Worm (Caenorhabditis elegans) whole organism, late embryonic: Measurements from ENCODE around the gene exc-7.

Experiments
- K09A11.1 ChIP-seq: sonication (generic microtip); optimal IDR thresholded peaks from 2 replicates; lab custom pipeline; 2017; ENCODE audit warnings: antibody characterized with exemption, mild to moderate bottlenecking, missing genetic modification characterization, missing compliant biosample characterization; ENCODE audit not compliant: insufficient read depth
- Y22D7AL.16 ChIP-seq: sonication (generic microtip); optimal IDR thresholded peaks from 2 replicates; lab custom pipeline; 2016; ENCODE audit warnings: missing genetic modification characterization, missing compliant biosample characterization
- ahr-1 ChIP-seq: sonication (generic microtip); optimal IDR thresholded peaks from 2 replicates; lab custom pipeline; 2016; ENCODE audit warnings: missing genetic modification characterization, missing compliant biosample characterization
- ama-1 ChIP-seq: fragments of 150-350 bp; optimal IDR thresholded peaks from 2 replicates; lab custom pipeline; 2014
- ceh-2 ChIP-seq: sonication (generic microtip); optimal IDR thresholded peaks from 2 replicates; lab custom pipeline; 2016; ENCODE audit warnings: missing genotype, missing genetic modification characterization, missing compliant biosample characterization
- ceh-22 ChIP-seq: sonication (generic microtip); optimal IDR thresholded peaks from 2 replicates; lab custom pipeline; 2017; ENCODE audit warnings: missing biosample characterization, missing genetic modification characterization
- ceh-24 ChIP-seq: sonication (generic microtip); optimal IDR thresholded peaks from 2 replicates; lab custom pipeline; 2016; ENCODE audit warnings: mild to moderate bottlenecking, missing genetic modification characterization, missing compliant biosample characterization
- ceh-31 ChIP-seq: sonication (generic microtip); optimal IDR thresholded peaks from 2 replicates; lab custom pipeline; 2016; ENCODE audit warnings: missing genetic modification characterization, missing compliant biosample characterization
- ceh-34 ChIP-seq: sonication (generic microtip); optimal IDR thresholded peaks from 2 replicates; lab custom pipeline; 2016; ENCODE audit warnings: mild to moderate bottlenecking, missing genetic modification characterization, missing compliant biosample characterization
- ceh-6 ChIP-seq: fragments of 200-800 bp; sonication (Bioruptor generic); optimal IDR thresholded peaks from 2 replicates; lab custom pipeline; 2018; ENCODE audit warnings: mild to moderate bottlenecking, missing genetic modification characterization, missing compliant biosample characterization
- che-1 ChIP-seq: sonication (generic microtip); optimal IDR thresholded peaks from 2 replicates; lab custom pipeline; 2016; ENCODE audit warnings: mild to moderate bottlenecking, missing genetic modification characterization, missing compliant biosample characterization
- dmd-4 ChIP-seq: sonication (generic microtip); optimal IDR thresholded peaks from 2 replicates; lab custom pipeline; 2016; ENCODE audit warnings: borderline replicate concordance, missing genetic modification characterization, missing compliant biosample characterization
- dve-1 ChIP-seq: sonication (generic microtip); optimal IDR thresholded peaks from 2 replicates; lab custom pipeline; 2017; ENCODE audit warnings: antibody characterized with exemption, mild to moderate bottlenecking, missing genetic modification characterization, missing compliant biosample characterization
- elt-2 ChIP-seq: sonication (generic microtip); optimal IDR thresholded peaks from 2 replicates; lab custom pipeline; 2016; ENCODE audit warnings: missing genetic modification reagents, missing genetic modification characterization, missing compliant biosample characterization
- eyg-1 ChIP-seq: sonication (generic microtip); optimal IDR thresholded peaks from 2 replicates; lab custom pipeline; 2016; ENCODE audit warnings: missing genotype, missing genetic modification characterization, missing compliant biosample characterization
- fax-1 ChIP-seq: sonication (generic microtip); optimal IDR thresholded peaks from 2 replicates; lab custom pipeline; 2016; ENCODE audit warnings: missing genotype, missing genetic modification characterization, missing compliant biosample characterization
- fkh-6 ChIP-seq: sonication (generic microtip); optimal IDR thresholded peaks from 2 replicates; lab custom pipeline; 2016; ENCODE audit warnings: missing genetic modification characterization, missing compliant biosample characterization
- gmeb-2 ChIP-seq: sonication (generic microtip); optimal IDR thresholded peaks from 2 replicates; lab custom pipeline; 2016; ENCODE audit warnings: missing genetic modification characterization, inconsistent platforms, missing compliant biosample characterization
- hlh-13 ChIP-seq: fragments of 200-800 bp; sonication (Bioruptor generic); optimal IDR thresholded peaks from 2 replicates; lab custom pipeline; 2018; ENCODE audit warnings: mild to moderate bottlenecking, missing genetic modification characterization, missing compliant biosample characterization
- hlh-6 ChIP-seq: sonication (generic microtip); optimal IDR thresholded peaks from 2 replicates; lab custom pipeline; 2016; ENCODE audit warnings: missing genotype, missing genetic modification characterization, missing compliant biosample characterization
- hlh-8 ChIP-seq: sonication (generic microtip); optimal IDR thresholded peaks from 2 replicates; lab custom pipeline; 2016; ENCODE audit warnings: missing genotype, missing genetic modification characterization, missing compliant biosample characterization
- madf-2 ChIP-seq: sonication (generic microtip); optimal IDR thresholded peaks from 2 replicates; lab custom pipeline; 2017; ENCODE audit warnings: missing genetic modification characterization, missing compliant biosample characterization
- mec-3 ChIP-seq: sonication (generic microtip); optimal IDR thresholded peaks from 2 replicates; lab custom pipeline; 2016; ENCODE audit warnings: borderline replicate concordance, missing genetic modification characterization, missing compliant biosample characterization
- nhr-11 ChIP-seq: fragments of 150-350 bp; optimal IDR thresholded peaks from 2 replicates; lab custom pipeline; 2014; ENCODE audit warnings: missing biosample characterization, missing genetic modification characterization
- pag-3 ChIP-seq: sonication (generic microtip); optimal IDR thresholded peaks from 2 replicates; lab custom pipeline; 2016; ENCODE audit warnings: missing compliant biosample characterization, missing genetic modification characterization, borderline replicate concordance
- pax-1 ChIP-seq: fragments of 150-350 bp; optimal IDR thresholded peaks from 2 replicates; lab custom pipeline; 2014; ENCODE audit warnings: missing biosample characterization, missing genetic modification characterization
- pha-4 ChIP-seq: fragments of 150-350 bp; optimal IDR thresholded peaks from 2 replicates; lab custom pipeline; 2018; ENCODE audit warnings: missing biosample characterization, missing genetic modification reagents, missing genetic modification characterization
- pqm-1 ChIP-seq: sonication (generic microtip); optimal IDR thresholded peaks from 2 replicates; lab custom pipeline; 2016; ENCODE audit warnings: missing genetic modification characterization, missing compliant biosample characterization
- sdc-2 ChIP-seq: sonication (generic microtip); optimal IDR thresholded peaks from 2 replicates; lab custom pipeline; 2016; ENCODE audit warnings: missing genotype, missing genetic modification characterization, missing compliant biosample characterization
- sox-2 ChIP-seq: fragments of 200-800 bp; sonication (Bioruptor generic); IDR thresholded peaks from 2 replicates; pipeline ENCODE4 v1.3.6; 2022; ENCODE audit warnings: missing genetic modification reagents, missing genetic modification characterization, missing compliant biosample characterization
- tbx-2 ChIP-seq: sonication (generic microtip); optimal IDR thresholded peaks from 2 replicates; lab custom pipeline; 2016; ENCODE audit warnings: missing genetic modification characterization, missing compliant biosample characterization
- tbx-7 ChIP-seq: sonication (generic microtip); optimal IDR thresholded peaks from 2 replicates; lab custom pipeline; 2016; ENCODE audit warnings: missing genotype, missing genetic modification characterization, missing compliant biosample characterization
- unc-3 ChIP-seq, 2 experiments: fragments of 200-800 bp in 1 of 2; sonication (Bioruptor generic) in 1 of 2; sonication (generic microtip) in 1 of 2; conservative IDR thresholded peaks in 1 of 2; optimal IDR thresholded peaks in 1 of 2; 2 replicates each; pipeline versions ENCODE4 v1.3.6 to Lab custom; 2016 to 2022; ENCODE audit warnings: missing compliant biosample characterization in 2 of 2, missing genetic modification characterization in 2 of 2, missing genetic modification reagents in 1 of 2
- unc-42 ChIP-seq: sonication (generic microtip); optimal IDR thresholded peaks from 2 replicates; lab custom pipeline; 2016; ENCODE audit warnings: missing genotype, missing genetic modification characterization, missing compliant biosample characterization
- unc-55 ChIP-seq: sonication (generic microtip); optimal IDR thresholded peaks from 2 replicates; lab custom pipeline; 2017; ENCODE audit warnings: missing biosample characterization, missing genetic modification reagents, missing genetic modification characterization
- zip-5 ChIP-seq: sonication (generic microtip); optimal IDR thresholded peaks from 2 replicates; lab custom pipeline; 2016; ENCODE audit warnings: missing genetic modification characterization, missing compliant biosample characterization
- ztf-16 ChIP-seq: sonication (generic microtip); optimal IDR thresholded peaks from 2 replicates; lab custom pipeline; 2017; ENCODE audit warnings: missing genetic modification characterization, missing compliant biosample characterization

Gene exc-7

DNA sequence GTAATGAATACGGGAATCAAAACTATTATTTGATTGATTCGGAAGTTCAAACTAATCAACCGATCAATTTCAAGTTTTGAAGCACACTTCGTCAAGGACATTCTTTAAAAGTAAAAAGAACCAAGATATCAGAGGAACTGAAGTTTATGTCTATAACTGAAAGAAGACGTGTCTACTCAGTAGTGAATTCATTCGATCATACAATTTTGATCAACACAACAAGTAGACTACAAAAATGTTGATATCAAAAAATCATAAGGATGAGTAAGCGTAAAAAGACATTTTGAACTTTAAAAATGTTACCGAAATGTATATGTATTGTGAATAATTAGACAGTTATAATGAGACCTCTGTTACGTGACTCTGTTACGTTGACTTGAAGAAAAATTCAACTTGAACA is 33.0 kb upstream of the exc-7 start, which contains the start of gene sra-4:
sra-4 (minus strand) TSS at position 101 of the 400 bp plus-strand sequence.
- TF ChIP-seq hlh-13 (no peak), eyg-1 (tag; lab: Kevin White, UChicago) (no peak), dve-1 (tag; lab: Kevin White, UChicago) (no peak), pha-4 (no peak), ama-1 (lab: Kevin White, UChicago) (no peak)

DNA sequence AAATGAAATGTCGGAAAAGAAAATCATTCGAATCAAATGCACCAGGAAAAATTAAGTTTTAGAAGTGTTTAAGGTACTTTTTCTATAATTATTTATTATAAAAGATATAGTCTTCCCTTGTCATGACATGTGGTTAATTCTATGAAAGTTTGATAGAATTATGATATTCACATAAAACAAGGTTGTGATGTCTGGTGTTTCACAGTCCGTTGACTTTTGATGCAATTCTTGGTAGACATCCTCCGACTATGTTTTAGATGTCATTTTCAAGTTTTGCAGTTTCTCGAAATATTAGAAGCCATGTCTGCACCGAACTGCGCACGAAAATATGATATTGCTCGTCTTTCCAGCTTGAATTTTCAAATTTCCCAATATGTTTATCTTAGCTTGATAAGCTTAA is 31.4 kb upstream of the exc-7 start, which contains the start of gene sra-7:
sra-7 (plus strand) TSS at position 301 of the 400 bp plus-strand sequence.
- TF ChIP-seq dve-1 (tag; lab: Kevin White, UChicago) (no peak), fkh-6 (tag; lab: Kevin White, UChicago) (no peak), elt-2 (tag; lab: Kevin White, UChicago) (no peak), mec-3 (tag; lab: Kevin White, UChicago) (no peak), dmd-4 (no peak), fax-1 (no peak), Y22D7AL.16 (tag; lab: Kevin White, UChicago) (no peak), ceh-6 (GFP tag; lab: Kevin White, UChicago) (no peak), unc-3 (GFP tag; conservative IDR thresholded peaks at IDR 0.05; lab: Robert Waterston, UW) (no peak), unc-3 (tag; optimal IDR thresholded peaks at IDR 0.05; lab: Kevin White, UChicago) (no peak), ceh-31 (no peak), ahr-1 (tag; lab: Kevin White, UChicago) (no peak), sox-2 (GFP tag; lab: Robert Waterston, UW) (no peak), ceh-34 (tag; lab: Kevin White, UChicago) (no peak), ceh-2 (tag; lab: Kevin White, UChicago) (no peak), gmeb-2 (tag; lab: Kevin White, UChicago) (no peak), ceh-22 (tag; lab: Kevin White, UChicago) (no peak), ceh-24 (tag; lab: Kevin White, UChicago) (no peak), K09A11.1 (tag; lab: Kevin White, UChicago) (no peak)

- no peak for TF ChIP-seq pqm-1 (tag; lab: Kevin White, UChicago)
- TF ChIP-seq tbx-7 = no peak
- no peak for TF ChIP-seq zip-5 (tag; lab: Kevin White, UChicago)
- TF ChIP-seq fax-1 = no peak
- no peak for TF ChIP-seq fkh-6 (tag; lab: Kevin White, UChicago)
- TF ChIP-seq ahr-1 (tag; lab: Kevin White, UChicago) = no peak
- no peak for TF ChIP-seq pax-1 (tag; lab: Kevin White, UChicago)
- TF ChIP-seq unc-55 (GFP tag; lab: Kevin White, UChicago) = no peak
- TF ChIP-seq hlh-8 (tag; lab: Kevin White, UChicago) = no peak
- TF ChIP-seq ztf-16 (tag; lab: Kevin White, UChicago) = no peak
- no peak for TF ChIP-seq che-1 (tag; lab: Kevin White, UChicago)
- no peak for TF ChIP-seq unc-3 (GFP tag; conservative IDR thresholded peaks at IDR 0.05; lab: Robert Waterston, UW)
- TF ChIP-seq unc-3 (tag; optimal IDR thresholded peaks at IDR 0.05; lab: Kevin White, UChicago) = no peak
Measured at ce11 chrII:9550718-9551117, 25.1 kb upstream of the exc-7 start, which contains the start of gene sra-6. Gene sra-6, minus strand, starts transcription at chrII:9550818.

- no peak for TF ChIP-seq ztf-16 (tag; lab: Kevin White, UChicago)
- no peak for TF ChIP-seq madf-2
- TF ChIP-seq ama-1 (lab: Kevin White, UChicago) = no peak
- no peak for TF ChIP-seq ceh-24 (tag; lab: Kevin White, UChicago)
- no peak for TF ChIP-seq pag-3 (tag; lab: Kevin White, UChicago)
- TF ChIP-seq hlh-6 = no peak
- no peak for TF ChIP-seq tbx-2 (tag; lab: Kevin White, UChicago)
- no peak for TF ChIP-seq sdc-2
- TF ChIP-seq unc-42 (tag; lab: Kevin White, UChicago) = no peak
- TF ChIP-seq eyg-1 (tag; lab: Kevin White, UChicago) = no peak
- TF ChIP-seq unc-3 (GFP tag; conservative IDR thresholded peaks at IDR 0.05; lab: Robert Waterston, UW) = no peak
- TF ChIP-seq unc-3 (tag; optimal IDR thresholded peaks at IDR 0.05; lab: Kevin White, UChicago) = no peak
- no peak for TF ChIP-seq nhr-11 (tag; lab: Kevin White, UChicago)
Measured at ce11 chrII:9551536-9551935, 24.2 kb upstream of the exc-7 start, which contains the start of gene F35H8.12. Gene F35H8.12, plus strand, starts transcription at chrII:9551836.
